Worm (Caenorhabditis elegans): ENCODE measurements around the gene T10D4.19.

DNA sequence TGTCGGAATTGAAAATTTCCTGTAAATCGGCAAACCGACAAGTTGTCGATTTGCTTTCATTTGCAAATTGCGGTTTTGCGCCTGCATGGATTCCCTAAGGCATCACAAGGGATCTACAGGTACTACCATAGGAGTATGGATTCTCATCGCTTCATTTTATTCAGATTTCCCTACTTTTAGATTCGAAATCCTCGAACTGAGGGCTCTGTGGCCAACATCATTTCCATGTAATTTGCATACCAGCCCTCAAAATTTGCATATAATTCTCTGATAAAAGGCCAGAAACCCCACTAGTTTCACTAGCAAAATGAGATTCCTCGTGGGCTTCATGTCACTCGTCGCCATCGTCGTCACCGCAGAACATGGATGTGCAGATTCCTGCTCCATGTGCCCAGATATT lies 39.4 kb upstream of the T10D4.19 start, which contains the start of gene Y25C1A.2:
- no peak for TF ChIP-seq mdl-1 (tag; optimal IDR thresholded peaks at IDR 0.05)
- TF ChIP-seq nhr-10 (tag; optimal IDR thresholded peaks at IDR 0.05) = no peak

Data from whole organism, L2 larva.